Worm (Caenorhabditis elegans) whole organism, dauer: Measurements from ENCODE around the gene T18D3.9.

Experiments used
- unc-62 ChIP-seq: sonication (generic microtip); optimal IDR thresholded peaks from 2 replicates; lab custom pipeline; 2017; ENCODE audit warnings: missing biosample characterization, missing genetic modification reagents, missing genetic modification characterization

The T18D3.9 gene

ce11 chrX:12406592-12406991 lies 47.7 kb downstream of the T18D3.9 start:
- no peak for TF ChIP-seq unc-62 (GFP tag; lab: Kevin White, UChicago)

- no peak for TF ChIP-seq unc-62 (GFP tag; lab: Kevin White, UChicago)
Observed at ce11 chrX:12406037-12406436, 48.2 kb downstream of the T18D3.9 start.

ce11 chrX:12404729-12405128 lies 49.5 kb downstream of the T18D3.9 start:
- TF ChIP-seq unc-62 (GFP tag; lab: Kevin White, UChicago) = no peak
